Fruit fly (Drosophila melanogaster): ENCODE data around the gene prt.

prt gene

DNA sequence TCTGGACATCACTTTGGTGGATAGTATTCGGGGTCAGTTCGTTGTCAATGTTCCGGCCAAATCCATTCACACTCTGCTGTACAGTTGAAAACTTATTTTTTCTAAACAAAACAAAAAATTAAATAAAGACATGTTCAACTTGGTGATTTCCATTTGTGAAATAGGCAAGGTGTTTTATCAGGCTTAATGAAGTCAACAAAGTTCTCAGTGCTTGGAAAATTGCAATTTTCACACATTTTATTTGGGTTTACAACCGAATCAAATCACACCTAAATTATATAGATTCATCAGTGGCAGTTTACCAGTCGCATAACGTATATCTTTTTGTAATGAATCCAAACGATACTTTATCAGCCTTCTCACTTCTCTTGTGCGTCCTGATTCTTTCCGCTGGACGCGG is 3.6 kb upstream of the prt start, which contains the start of gene Qsox4:
Qsox4 (plus strand) TSS at position 301 of the 400 bp plus-strand sequence.
- TF ChIP-seq CG8478 (optimal IDR thresholded peaks at IDR 0.05) (no peak), CTCF (optimal IDR thresholded peaks at IDR 0.05) (no peak)

dm6 chr3R:23700304-23700767 is 1.5 kb upstream of the prt start, which contains the start of the genes CG31468 and Gba1a:
Gene CG31468, minus strand, starts transcription at chr3R:23700354.
Gene Gba1a, plus strand, starts transcription at chr3R:23700621.
- TF ChIP-seq CG8478 (optimal IDR thresholded peaks at IDR 0.05) (no peak), CTCF (optimal IDR thresholded peaks at IDR 0.05) (no peak)

dm6 chr3R:23696145-23696544 is 2.7 kb downstream of the prt start, which contains the start of gene CG10252:
Gene CG10252, minus strand, starts transcription at chr3R:23696245.
- TF ChIP-seq CG8478 (optimal IDR thresholded peaks at IDR 0.05) = no peak
- TF ChIP-seq CTCF (optimal IDR thresholded peaks at IDR 0.05) = no peak

DNA sequence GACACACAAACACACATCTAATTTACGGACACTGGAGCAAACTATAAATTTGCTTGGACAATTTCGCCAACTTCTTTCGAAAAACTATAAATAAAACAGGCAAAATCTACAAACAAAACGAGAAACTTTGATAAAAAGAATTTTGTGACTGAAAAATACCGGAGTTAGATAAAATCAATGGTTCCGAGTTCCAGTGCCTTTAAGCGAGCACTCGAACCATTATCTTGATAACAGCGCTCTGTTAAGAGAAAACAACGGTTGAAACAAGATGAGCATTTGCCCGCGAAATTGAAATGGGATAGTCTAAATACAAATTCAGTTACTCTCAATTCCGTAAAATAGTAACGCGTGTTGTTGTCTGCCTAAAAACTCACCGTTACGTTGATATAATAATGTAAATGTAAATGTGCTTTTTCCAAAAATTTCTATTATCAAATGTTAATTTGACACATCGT is 4.2 kb downstream of the prt start, which contains the start of gene CG10254:
CG10254 (minus strand) TSS at position 405 of the 455 bp plus-strand sequence.
- TF ChIP-seq CTCF (optimal IDR thresholded peaks at IDR 0.05) = peak; percentile 22 to 62
- TF ChIP-seq CG8478 (optimal IDR thresholded peaks at IDR 0.05) = no peak

DNA sequence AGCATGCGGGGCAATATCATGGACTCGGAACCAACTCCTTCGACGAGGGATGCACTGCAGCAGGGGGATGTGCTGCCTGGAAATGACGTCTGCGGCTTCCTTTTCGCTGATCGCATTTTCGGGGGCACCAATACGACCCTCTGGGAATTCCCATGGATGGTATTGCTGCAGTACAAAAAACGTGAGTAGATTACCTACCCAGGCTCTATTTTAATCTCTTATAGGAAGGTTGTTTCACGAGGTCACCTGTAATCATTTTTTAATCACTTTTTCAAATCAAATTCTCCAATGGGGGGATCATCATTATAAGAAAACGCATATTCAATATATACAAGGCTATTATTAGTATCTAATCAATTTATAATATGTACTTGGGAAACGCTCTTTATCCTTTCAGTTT is 11.9 kb downstream of the prt start:
- TF ChIP-seq CG8478 (optimal IDR thresholded peaks at IDR 0.05) (no peak), CTCF (optimal IDR thresholded peaks at IDR 0.05) (no peak)

- TF ChIP-seq CG8478 (optimal IDR thresholded peaks at IDR 0.05) = no peak
- TF ChIP-seq CTCF (optimal IDR thresholded peaks at IDR 0.05) = no peak
Measured at dm6 chr3R:23685955-23686354, 12.9 kb downstream of the prt start, which contains the start of gene SPE. Gene SPE, plus strand, starts transcription at chr3R:23686255.

DNA sequence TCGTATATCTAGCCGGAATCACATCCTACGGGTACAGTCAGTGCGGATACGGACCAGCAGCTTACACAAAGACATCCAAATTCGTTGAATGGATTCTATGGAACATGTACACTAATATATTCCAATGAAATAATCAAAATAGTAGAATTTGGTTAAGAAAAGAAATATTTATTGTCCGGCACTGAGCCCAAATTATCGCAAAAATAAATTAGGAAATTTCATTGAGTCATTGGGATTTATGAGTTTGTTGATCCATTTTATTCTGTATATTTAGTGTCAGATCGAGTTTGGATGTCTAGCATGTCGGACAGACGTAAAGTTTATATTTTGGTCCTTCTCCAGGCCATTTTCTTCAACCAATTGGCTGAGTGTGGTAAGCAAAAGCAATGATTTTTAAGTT is 15.1 kb downstream of the prt start, which contains the start of gene CG18754:
CG18754 (plus strand) TSS at position 301 of the 400 bp plus-strand sequence.
- TF ChIP-seq CG8478 (optimal IDR thresholded peaks at IDR 0.05) = no peak
- TF ChIP-seq CTCF (optimal IDR thresholded peaks at IDR 0.05) = no peak

DNA sequence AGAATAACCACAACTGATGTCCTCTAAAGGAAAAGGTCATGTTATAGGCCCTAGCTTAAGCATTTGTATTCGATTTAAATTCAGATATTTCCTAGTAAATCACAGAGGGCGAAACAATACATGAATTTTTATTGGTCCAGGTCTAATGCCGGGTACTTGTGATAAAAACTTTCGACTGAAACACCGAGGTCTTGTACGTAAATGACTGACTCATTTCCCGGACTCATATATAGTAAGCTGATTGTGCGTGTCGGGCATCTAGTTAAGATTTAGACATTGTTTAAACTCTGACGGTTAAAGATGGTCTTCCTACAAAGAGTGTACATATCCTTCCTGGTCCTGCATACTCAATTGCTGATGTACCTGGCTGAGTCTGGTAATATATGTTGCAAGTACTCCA is 16.6 kb downstream of the prt start, which contains the start of gene CG16710:
CG16710 (plus strand) TSS at position 301 of the 400 bp plus-strand sequence.
- no peak for TF ChIP-seq CTCF (optimal IDR thresholded peaks at IDR 0.05)
- no peak for TF ChIP-seq CG8478 (optimal IDR thresholded peaks at IDR 0.05)

DNA sequence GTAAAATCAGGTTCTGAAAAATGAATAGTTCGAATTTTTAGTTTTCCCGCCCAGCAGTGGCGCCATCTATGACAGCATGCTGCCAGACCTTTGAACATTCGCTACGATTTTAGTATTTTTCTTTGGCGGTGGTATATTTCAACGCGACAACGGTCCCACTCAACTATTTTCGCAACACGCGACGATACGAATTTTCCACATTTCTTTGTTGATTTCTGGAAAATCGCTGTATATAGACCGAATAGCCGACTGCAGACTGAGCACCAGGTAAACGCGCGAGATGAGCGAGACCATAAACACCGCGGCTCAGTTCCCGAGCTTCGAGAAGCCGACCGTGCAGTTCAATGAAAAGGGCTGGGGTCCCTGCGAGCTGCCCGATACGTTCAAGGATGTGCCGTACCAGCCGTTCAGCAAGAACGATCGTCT is 18.9 kb downstream of the prt start, which contains the start of gene eIF3d1:
eIF3d1 (plus strand) TSS at position 129 of the 426 bp plus-strand sequence.
- TF ChIP-seq CTCF (optimal IDR thresholded peaks at IDR 0.05) (peak; percentile 95 to 96), CG8478 (optimal IDR thresholded peaks at IDR 0.05) (no peak)

DNA sequence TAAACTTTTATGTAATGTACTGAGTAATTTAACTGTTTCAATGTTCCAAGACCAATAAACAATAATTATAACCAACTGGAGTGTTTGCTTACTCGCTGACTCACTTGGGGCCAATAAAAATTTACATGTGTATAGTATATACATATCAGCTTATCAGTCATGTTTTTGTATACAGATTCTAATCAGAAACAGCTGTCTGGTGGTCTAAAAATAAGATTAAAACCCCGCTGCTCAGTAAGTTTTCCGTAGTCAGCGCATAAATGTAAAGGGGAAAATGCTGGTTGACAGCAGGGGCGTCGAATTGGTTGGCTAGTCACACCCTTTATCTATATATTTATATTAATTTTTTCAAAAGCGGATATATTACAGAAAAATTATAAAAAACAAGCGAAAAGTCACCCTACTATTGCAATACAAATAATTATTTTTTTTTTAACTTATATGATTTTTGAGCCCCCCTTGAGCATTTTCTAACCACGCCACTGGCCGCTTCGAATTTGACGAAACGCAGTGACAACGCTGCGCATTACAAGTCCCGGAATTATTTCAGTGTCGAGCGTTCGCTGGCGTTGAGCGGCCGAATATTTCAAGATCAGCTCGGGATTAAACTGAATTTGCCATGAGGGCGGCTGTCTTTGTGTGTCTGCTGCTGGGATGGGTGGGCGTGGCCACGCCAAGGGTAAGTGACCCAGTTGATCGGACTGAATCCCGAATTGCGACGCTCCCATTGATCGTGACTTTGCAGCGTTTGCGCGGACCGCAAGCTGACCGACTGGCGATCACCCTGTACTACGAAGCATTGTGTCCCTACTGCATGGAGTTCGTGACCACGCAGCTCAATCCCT is 20.3 kb downstream of the prt start, which contains the start of gene GILT2:
GILT2 (plus strand) TSS at position 547 of the 845 bp plus-strand sequence.
- TF ChIP-seq CG8478 (optimal IDR thresholded peaks at IDR 0.05) (no peak), CTCF (optimal IDR thresholded peaks at IDR 0.05) (no peak)

- TF ChIP-seq CTCF (optimal IDR thresholded peaks at IDR 0.05) (no peak), CG8478 (optimal IDR thresholded peaks at IDR 0.05) (no peak)
Measured at dm6 chr3R:23677058-23677457, 21.8 kb downstream of the prt start, which contains the start of gene GILT3. Gene GILT3, plus strand, starts transcription at chr3R:23677358.

DNA sequence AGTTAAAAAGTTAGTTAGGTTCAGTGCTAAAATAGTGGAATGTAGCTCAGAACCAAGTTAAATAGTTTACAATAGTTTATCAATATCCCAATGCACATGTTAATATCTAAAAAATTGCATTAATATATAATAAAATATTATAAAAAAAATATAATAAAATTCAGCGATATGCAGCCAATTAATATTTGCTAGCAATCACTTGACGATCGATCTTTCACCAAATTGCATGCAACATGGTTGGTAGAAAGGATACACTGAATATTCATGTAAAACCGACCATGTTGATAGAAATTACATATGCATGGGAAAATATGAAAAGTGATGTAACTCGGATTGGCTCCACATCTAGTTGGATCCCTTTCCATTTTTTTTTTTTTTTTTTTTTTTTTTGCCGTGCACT is 23.2 kb downstream of the prt start:
- TF ChIP-seq CTCF (optimal IDR thresholded peaks at IDR 0.05) (no peak), CG8478 (optimal IDR thresholded peaks at IDR 0.05) (no peak)

DNA sequence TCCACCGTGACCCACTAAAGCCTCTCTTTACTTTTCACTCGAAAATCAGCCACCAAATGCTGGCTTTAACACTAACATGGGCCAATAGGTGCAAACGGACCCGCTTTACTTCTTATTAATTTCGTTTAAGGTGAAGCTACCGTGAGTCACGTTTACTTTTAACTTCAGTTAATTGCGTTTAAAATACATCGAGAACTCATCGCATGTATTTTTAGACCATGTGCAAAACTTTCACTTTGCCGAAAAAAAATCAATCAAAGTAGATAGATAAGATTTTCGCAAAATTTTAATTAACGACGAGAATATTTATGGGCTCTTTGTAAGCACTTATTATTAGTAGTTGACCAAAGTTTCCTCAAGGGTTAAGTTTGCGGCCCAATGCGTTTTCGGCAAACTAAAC is 24.5 kb downstream of the prt start:
- TF ChIP-seq CG8478 (optimal IDR thresholded peaks at IDR 0.05) (no peak), CTCF (optimal IDR thresholded peaks at IDR 0.05) (no peak)

DNA sequence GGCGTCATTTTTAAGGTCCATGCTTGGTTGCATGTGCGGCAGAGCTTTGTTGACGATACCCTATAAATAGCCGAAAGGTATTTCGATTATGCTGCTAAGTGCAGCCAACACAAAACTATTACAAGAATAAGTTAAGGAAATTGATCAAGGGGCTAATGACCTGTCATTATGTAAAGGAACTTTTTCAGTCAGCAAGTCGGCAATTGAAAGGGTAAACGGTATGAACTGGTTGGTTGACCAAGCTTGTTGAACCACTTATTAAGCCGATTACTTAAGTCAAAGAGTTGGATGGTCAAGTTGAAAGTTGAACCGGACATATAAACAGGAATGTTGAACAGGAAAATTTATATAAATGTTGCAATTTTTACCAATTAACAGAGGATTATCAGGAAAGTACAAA is 25.7 kb downstream of the prt start:
- TF ChIP-seq CTCF (optimal IDR thresholded peaks at IDR 0.05) = no peak
- no peak for TF ChIP-seq CG8478 (optimal IDR thresholded peaks at IDR 0.05)

DNA sequence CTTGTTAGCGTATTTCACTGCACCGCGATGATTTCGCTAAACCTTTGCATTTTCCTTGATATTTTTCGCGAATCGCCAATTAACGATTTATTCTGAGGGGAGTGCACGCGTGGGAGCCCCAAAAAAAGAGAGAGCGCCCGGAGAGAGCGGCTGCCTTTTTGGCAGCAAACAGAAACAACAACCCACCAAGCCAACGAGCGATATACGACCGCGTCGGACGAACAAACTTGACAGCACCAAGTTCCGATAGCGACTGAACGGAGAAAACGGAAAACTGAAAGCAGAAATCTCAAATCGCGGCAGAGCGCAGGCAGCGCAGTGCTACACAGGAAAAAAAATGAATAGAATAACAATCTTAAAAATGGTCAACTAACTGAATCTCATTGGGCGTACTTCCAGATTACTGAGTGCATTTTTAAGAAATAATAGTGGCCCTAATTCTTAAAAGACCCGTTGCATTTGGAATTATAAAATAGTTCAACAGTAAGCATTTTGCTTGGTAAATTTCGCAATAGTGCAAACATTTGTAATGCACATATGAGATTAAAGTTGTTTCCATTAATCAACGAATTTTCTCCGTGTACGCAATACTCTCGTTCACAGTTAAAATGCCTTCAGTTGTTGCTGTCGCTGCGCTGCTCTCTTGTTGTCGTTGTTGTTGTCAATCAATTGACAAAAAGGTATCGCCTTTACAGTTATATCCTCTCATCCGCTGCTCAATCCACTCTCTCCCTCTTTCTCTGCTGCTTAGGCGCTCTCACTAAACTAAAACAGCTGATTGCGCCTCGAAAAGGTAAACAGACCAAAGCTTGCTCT is 29.2 kb downstream of the prt start, which contains the start of gene CG31145:
CG31145 (minus strand) TSS at position 259 of the 816 bp plus-strand sequence.
- no peak for TF ChIP-seq CTCF (optimal IDR thresholded peaks at IDR 0.05)
- TF ChIP-seq CG8478 (optimal IDR thresholded peaks at IDR 0.05) = no peak
